Worm (Caenorhabditis elegans): ENCODE data around the gene Y39A1A.22.

ce11 chrIII:10703833-10704232 is 3.0 kb downstream of the Y39A1A.22 start:
- TF ChIP-seq ama-1 (optimal IDR thresholded peaks at IDR 0.05) (no peak), nhr-6 (tag; optimal IDR thresholded peaks at IDR 0.05) (no peak), gmeb-1 (tag; optimal IDR thresholded peaks at IDR 0.05) (no peak), egl-27 (tag; optimal IDR thresholded peaks at IDR 0.05) (no peak), aly-2 (tag; optimal IDR thresholded peaks at IDR 0.05) (no peak)
